Fruit fly (Drosophila melanogaster): Measurements from ENCODE around the gene GstD7.
A peak's percentile ranks its signal among the peaks of the same experiment; 100 is the strongest.

- no peak for TF ChIP-seq CG7045 (GFP tag; optimal IDR thresholded peaks at IDR 0.05)
- TF ChIP-seq cnc (optimal IDR thresholded peaks at IDR 0.05): peak; percentile 91 to 97
- no peak for TF ChIP-seq CG33017 (tag; optimal IDR thresholded peaks at IDR 0.05)
- no peak for TF ChIP-seq tj (GFP tag; optimal IDR thresholded peaks at IDR 0.05)
Observed at dm6 chr3R:12369793-12370642, 8.3 kb upstream of the GstD7 start.

Data from whole organism, adult.